Fruit fly (Drosophila melanogaster): ENCODE data around the gene Eip74EF.
A peak's percentile ranks its signal among the peaks of the same experiment; 100 is the strongest.

Gene Eip74EF

DNA sequence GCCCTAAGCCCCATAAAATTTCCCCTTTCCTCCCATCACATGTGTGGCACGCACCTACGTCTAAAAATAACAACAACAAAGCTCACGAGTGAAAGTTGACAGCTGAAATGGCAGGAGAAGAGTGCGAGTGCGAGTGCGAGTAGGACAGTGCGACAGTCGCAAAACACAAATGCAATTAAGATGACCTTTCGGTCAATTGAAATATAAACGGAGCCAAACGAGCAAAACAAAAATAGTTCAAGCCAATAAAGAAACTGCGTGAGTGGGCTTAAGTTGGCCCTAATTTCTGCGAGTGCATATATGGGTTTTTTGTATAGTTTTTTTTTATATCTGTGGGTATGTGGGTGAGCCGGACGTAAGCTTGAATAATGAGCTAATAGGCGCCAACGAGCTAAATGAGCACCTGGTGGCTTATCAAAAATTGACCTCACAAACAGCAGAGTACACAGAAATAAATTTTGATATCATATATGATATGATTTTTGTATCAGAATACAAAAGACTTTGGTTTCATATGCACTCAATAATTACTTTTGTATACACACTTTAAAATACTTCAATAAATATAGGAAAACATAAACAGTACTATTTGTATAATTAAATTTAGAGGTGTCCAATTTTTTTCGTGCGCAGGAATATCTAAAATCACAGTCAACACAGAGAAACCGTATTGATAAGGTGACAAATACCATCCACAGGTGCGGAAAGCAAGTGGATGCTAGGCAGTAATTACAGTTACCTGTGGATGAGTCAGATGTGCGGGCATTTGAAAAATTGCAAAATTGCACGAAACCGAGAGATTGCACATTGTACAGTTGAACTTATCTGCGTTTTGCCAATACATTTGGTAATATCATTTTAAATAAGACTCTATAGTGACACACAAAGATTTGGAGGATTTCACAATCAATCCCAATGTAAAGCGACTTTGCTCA is 32.9 kb upstream of the Eip74EF start (continued):
- TF ChIP-seq Xbp1 (GFP tag; optimal IDR thresholded peaks at IDR 0.05) (peak; percentile 16), CG9932 (GFP tag; IDR thresholded peaks at IDR 0.05) (no peak), Opbp (GFP tag; IDR thresholded peaks at IDR 0.05; ENCODE audit: partially characterized antibody) (no peak), sna (GFP tag; IDR thresholded peaks at IDR 0.05; ENCODE audit: partially characterized antibody) (no peak), CG4360 (GFP tag; IDR thresholded peaks at IDR 0.05) (no peak; the same call in 1 of the 2 replicates), CG9797 (GFP tag; optimal IDR thresholded peaks at IDR 0.05) (no peak), twi (tag; optimal IDR thresholded peaks at IDR 0.05) (no peak), CG3995 (GFP tag; optimal IDR thresholded peaks at IDR 0.05) (peak; percentile 41), ftz-f1 (GFP tag; optimal IDR thresholded peaks at IDR 0.05) (no peak), Scr (GFP tag; IDR thresholded peaks at IDR 0.05; ENCODE audit: partially characterized antibody) (no peak), CG7786 (GFP tag; optimal IDR thresholded peaks at IDR 0.05) (no peak), Oli (tag; optimal IDR thresholded peaks at IDR 0.05) (no peak), CG4854 (GFP tag; optimal IDR thresholded peaks at IDR 0.05) (no peak), CG16863 (GFP tag; optimal IDR thresholded peaks at IDR 0.05) (no peak), H15 (GFP tag; IDR thresholded peaks at IDR 0.05) (no peak), onecut (GFP tag; IDR thresholded peaks at IDR 0.05) (no peak), tap (tag; optimal IDR thresholded peaks at IDR 0.05) (no peak), CG15073 (GFP tag; optimal IDR thresholded peaks at IDR 0.05) (no peak), Pdp1 (GFP tag; optimal IDR thresholded peaks at IDR 0.05) (peak in 1 of 2 experiments; percentile 11), nmo (GFP tag; optimal IDR thresholded peaks at IDR 0.05) (no peak), dm (GFP tag; optimal IDR thresholded peaks at IDR 0.05) (no peak), unpg (GFP tag; optimal IDR thresholded peaks at IDR 0.05) (peak; percentile 19), CG10321 (GFP tag; IDR thresholded peaks at IDR 0.05) (no peak), wek (GFP tag; optimal IDR thresholded peaks at IDR 0.05) (no peak), fd64A (GFP tag; optimal IDR thresholded peaks at IDR 0.05) (no peak), sisA (GFP tag; IDR thresholded peaks at IDR 0.05) (no peak), CG15011 (GFP tag; optimal IDR thresholded peaks at IDR 0.05) (no peak), eve (GFP tag; optimal IDR thresholded peaks at IDR 0.05) (peak in 1 of 2 experiments; percentile 30), zf30C (GFP tag; optimal IDR thresholded peaks at IDR 0.05) (peak; percentile 32), CG33213 (GFP tag; optimal IDR thresholded peaks at IDR 0.05) (no peak), CG31388 (GFP tag; optimal IDR thresholded peaks at IDR 0.05) (no peak), CG10543 (GFP tag; optimal IDR thresholded peaks at IDR 0.05) (no peak), HLH3B (GFP tag; IDR thresholded peaks at IDR 0.05) (0 out of 2 replicates have a peak, but pooled peaks have one; percentile 6), slp2 (GFP tag; optimal IDR thresholded peaks at IDR 0.05) (no peak), CG7745 (tag; optimal IDR thresholded peaks at IDR 0.05) (no peak), Mrtf (GFP tag; IDR thresholded peaks at IDR 0.05) (no peak), Atf-2 (GFP tag; optimal IDR thresholded peaks at IDR 0.05) (peak; percentile 9), fru (optimal IDR thresholded peaks at IDR 0.05) (no peak), CG4424 (GFP tag; optimal IDR thresholded peaks at IDR 0.05) (no peak), cwo (GFP tag; optimal IDR thresholded peaks at IDR 0.05) (peak; percentile 55), CG17568 (GFP tag; optimal IDR thresholded peaks at IDR 0.05) (peak; percentile 2), knrl (GFP tag; IDR thresholded peaks at IDR 0.05; ENCODE audit: partially characterized antibody) (no peak), CG1602 (GFP tag; optimal IDR thresholded peaks at IDR 0.05) (no peak), CG10959 (GFP tag; IDR thresholded peaks at IDR 0.05) (no peak), CG10654 (GFP tag; optimal IDR thresholded peaks at IDR 0.05) (no peak), CG14441 (GFP tag; IDR thresholded peaks at IDR 0.05) (peak; percentile 38; the same call in 1 of the 2 replicates), Ptx1 (GFP tag; IDR thresholded peaks at IDR 0.05) (peak; percentile 31; the same call in 1 of the 2 replicates), CG10366 (GFP tag; IDR thresholded peaks at IDR 0.05) (peak; percentile 26), pho (GFP tag; optimal IDR thresholded peaks at IDR 0.05) (no peak)
